Fruit fly (Drosophila melanogaster) Kc167 (cell line): ENCODE results near the gene Ttc19.

Experiments used
- Myc ChIP-seq: fragments of >200 bp; optimal IDR thresholded peaks from 2 replicates; lab custom pipeline; 2017; ENCODE audit warnings: missing external identifiers
- Sin3A ChIP-seq: fragments of >200 bp; optimal IDR thresholded peaks from 2 replicates; lab custom pipeline; 2018; ENCODE audit warnings: missing external identifiers
- h ChIP-seq: fragments of >200 bp; optimal IDR thresholded peaks from 3 replicates; lab custom pipeline; 2018; ENCODE audit warnings: missing external identifiers
- insv ChIP-seq: fragments of >200 bp; optimal IDR thresholded peaks from 3 replicates; lab custom pipeline; 2018; ENCODE audit warnings: missing external identifiers
- psq ChIP-seq: fragments of >200 bp; optimal IDR thresholded peaks from 2 replicates; lab custom pipeline; 2017; ENCODE audit warnings: missing external identifiers
- ttk ChIP-seq: sonication (Bioruptor generic); optimal IDR thresholded peaks from 2 replicates; lab custom pipeline; 2017; ENCODE audit warnings: missing external identifiers

Gene Ttc19

DNA sequence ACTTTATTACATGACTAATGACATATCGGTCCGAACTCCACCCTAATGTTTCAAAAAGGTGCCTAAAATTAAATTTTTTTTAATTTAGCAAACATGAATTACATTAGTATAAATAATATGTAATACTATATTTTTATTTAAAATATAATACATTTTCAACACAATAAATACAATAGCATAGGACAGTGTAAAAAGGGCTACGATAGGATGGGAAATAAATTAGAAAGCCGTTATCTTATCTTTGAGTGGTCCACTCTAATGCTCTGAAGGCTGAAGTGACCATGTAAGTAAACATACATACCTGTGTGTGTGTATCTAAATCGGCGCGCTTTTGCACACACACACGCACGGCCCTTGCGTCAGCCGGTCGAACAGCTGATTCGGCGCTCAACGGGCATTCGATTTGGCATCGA lies 42.0 kb downstream of the Ttc19 start, which contains the start of gene CG31793:
Gene CG31793, plus strand, starts transcription at position 409 of the 413 bp plus-strand sequence.
- no peak for TF ChIP-seq h (lab: Kevin White, UChicago)
- TF ChIP-seq Myc (lab: Kevin White, UChicago) = no peak
- no peak for TF ChIP-seq Sin3A (lab: Kevin White, UChicago)

DNA sequence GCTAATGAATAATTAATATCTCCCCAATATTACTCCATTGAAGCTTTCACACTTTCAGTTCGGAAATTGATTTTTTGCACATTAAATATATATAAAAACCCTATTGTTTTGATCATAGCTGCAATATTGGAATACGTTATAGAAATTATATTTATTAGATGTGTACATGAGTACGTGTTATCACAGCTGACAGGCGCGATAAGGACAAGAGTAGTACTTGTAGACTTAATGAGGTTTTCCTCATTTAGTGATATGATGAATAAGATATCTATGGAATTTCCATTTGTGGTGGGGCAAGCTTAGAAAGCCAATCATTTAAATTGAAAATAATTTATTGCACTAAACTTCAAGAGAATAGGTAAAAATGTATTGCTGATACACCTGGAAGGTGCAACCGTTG lies 42.5 kb downstream of the Ttc19 start:
- TF ChIP-seq Sin3A (lab: Kevin White, UChicago) (no peak), ttk (lab: Kevin White, UChicago) (no peak)

dm6 chr2L:18997148-18997547 lies 47.8 kb downstream of the Ttc19 start, which contains the start of gene CG31792:
CG31792 (plus strand) TSS chr2L:18997448.
- no peak for TF ChIP-seq psq (lab: Kevin White, UChicago)
- no peak for TF ChIP-seq Sin3A (lab: Kevin White, UChicago)
- no peak for TF ChIP-seq insv (lab: Kevin White, UChicago)
- TF ChIP-seq h (lab: Kevin White, UChicago) = no peak
- no peak for TF ChIP-seq ttk (lab: Kevin White, UChicago)
- no peak for TF ChIP-seq Myc (lab: Kevin White, UChicago)

dm6 chr2L:18995660-18996417 lies 49.1 kb downstream of the Ttc19 start, which contains the start of gene CG10650:
CG10650 (minus strand) TSS chr2L:18995934.
- TF ChIP-seq Sin3A (lab: Kevin White, UChicago) (no peak), ttk (lab: Kevin White, UChicago) (no peak), insv (lab: Kevin White, UChicago) (no peak), Myc (lab: Kevin White, UChicago) (no peak), psq (lab: Kevin White, UChicago) (no peak), h (lab: Kevin White, UChicago) (no peak)
